Fruit fly (Drosophila melanogaster): ENCODE measurements around the gene CG16972.

- TF ChIP-seq Sin3A (optimal IDR thresholded peaks at IDR 0.05) (no peak), Myc (optimal IDR thresholded peaks at IDR 0.05) (no peak), insv (optimal IDR thresholded peaks at IDR 0.05) (no peak), h (optimal IDR thresholded peaks at IDR 0.05) (no peak), ttk (optimal IDR thresholded peaks at IDR 0.05) (no peak)
These were observed 22.2 kb upstream of the CG16972 start, which contains the start of gene CG15480 for dm6 chr2L:13225225-13225840.
